Worm (Caenorhabditis elegans): ENCODE data around the gene srt-70.

srt-70 gene

ce11 chrV:5259448-5259847, at the start of gene srt-70:
TSS of gene srt-70 (minus strand) at chrV:5259548.
- no peak for TF ChIP-seq egl-18 (GFP tag; IDR thresholded peaks at IDR 0.05)
- TF ChIP-seq Y95B8A.8 (GFP tag; IDR thresholded peaks at IDR 0.05) = no peak
- no peak for TF ChIP-seq F33H1.4 (GFP tag; IDR thresholded peaks at IDR 0.05)
- TF ChIP-seq F39B2.1 (GFP tag; IDR thresholded peaks at IDR 0.05) = no peak
- TF ChIP-seq xnd-1 (tag; optimal IDR thresholded peaks at IDR 0.05) = no peak
- no peak for TF ChIP-seq let-607 (tag; optimal IDR thresholded peaks at IDR 0.05)
- no peak for TF ChIP-seq C06A6.2 (GFP tag; conservative IDR thresholded peaks at IDR 0.05)
- no peak for TF ChIP-seq pha-4 (tag; optimal IDR thresholded peaks at IDR 0.05)

ce11 chrV:5304366-5304765, 45.0 kb upstream of the srt-70 start:
- TF ChIP-seq K11D2.4 (GFP tag; IDR thresholded peaks at IDR 0.05) (no peak), C17E4.6 (GFP tag; IDR thresholded peaks at IDR 0.05) (no peak), ceh-58 (GFP tag; IDR thresholded peaks at IDR 0.05) (no peak), ZK185.1 (tag; optimal IDR thresholded peaks at IDR 0.05; ENCODE audit: poor library complexity, severe bottlenecking) (no peak), bed-1 (GFP tag; IDR thresholded peaks at IDR 0.05) (no peak), hsf-1 (GFP tag; IDR thresholded peaks at IDR 0.05) (no peak), lin-26 (GFP tag; IDR thresholded peaks at IDR 0.05) (no peak), Y53G8AR.9 (GFP tag; conservative IDR thresholded peaks at IDR 0.05) (no peak), snpc-4 (GFP tag; optimal IDR thresholded peaks at IDR 0.05) (no peak), snpc-4 (tag; optimal IDR thresholded peaks at IDR 0.05) (no peak), mes-4 (tag; optimal IDR thresholded peaks at IDR 0.05) (no peak), aptf-2 (GFP tag; conservative IDR thresholded peaks at IDR 0.05) (no peak), ztf-6 (GFP tag; IDR thresholded peaks at IDR 0.05) (no peak), lsl-1 (GFP tag; optimal IDR thresholded peaks at IDR 0.05) (no peak), B0019.2 (GFP tag; conservative IDR thresholded peaks at IDR 0.05) (no peak), F57C9.4 (tag; optimal IDR thresholded peaks at IDR 0.05) (no peak)

ce11 chrV:5303389-5303788, 44.0 kb upstream of the srt-70 start, which contains the start of gene ncx-2:
TSS of gene ncx-2 (plus strand) at chrV:5303689.
- TF ChIP-seq pha-4 (tag; optimal IDR thresholded peaks at IDR 0.05) = no peak
- no peak for TF ChIP-seq B0336.3 (GFP tag; IDR thresholded peaks at IDR 0.05)
- TF ChIP-seq fkh-3 (tag; optimal IDR thresholded peaks at IDR 0.05) = no peak
- no peak for TF ChIP-seq lin-40 (tag; optimal IDR thresholded peaks at IDR 0.05)
- no peak for TF ChIP-seq hmg-1.2 (GFP tag; IDR thresholded peaks at IDR 0.05)
- TF ChIP-seq D2030.7 (GFP tag; IDR thresholded peaks at IDR 0.05) = no peak
- no peak for TF ChIP-seq ekl-4 (GFP tag; IDR thresholded peaks at IDR 0.05)
- TF ChIP-seq ets-4 (GFP tag; optimal IDR thresholded peaks at IDR 0.05) = no peak
- no peak for TF ChIP-seq ceh-27 (GFP tag; optimal IDR thresholded peaks at IDR 0.05)
- no peak for TF ChIP-seq snpc-4 (GFP tag; optimal IDR thresholded peaks at IDR 0.05)
- TF ChIP-seq snpc-4 (tag; optimal IDR thresholded peaks at IDR 0.05) = no peak
- TF ChIP-seq snpc-1.3 (tag; optimal IDR thresholded peaks at IDR 0.05; ENCODE audit: insufficient read depth) = no peak
- no peak for TF ChIP-seq egl-44 (GFP tag; IDR thresholded peaks at IDR 0.05)

- TF ChIP-seq Y79H2A.3 (GFP tag; conservative IDR thresholded peaks at IDR 0.05) = no peak
- no peak for TF ChIP-seq zfh-2 (GFP tag; conservative IDR thresholded peaks at IDR 0.05)
- TF ChIP-seq D2030.7 (GFP tag; IDR thresholded peaks at IDR 0.05) = no peak
- TF ChIP-seq ceh-58 (GFP tag; IDR thresholded peaks at IDR 0.05) = no peak
- TF ChIP-seq snpc-4 (GFP tag; optimal IDR thresholded peaks at IDR 0.05) = no peak
- no peak for TF ChIP-seq snpc-4 (tag; optimal IDR thresholded peaks at IDR 0.05)
- TF ChIP-seq cebp-1 (GFP tag; IDR thresholded peaks at IDR 0.05) = no peak
- TF ChIP-seq cebp-1 (tag; optimal IDR thresholded peaks at IDR 0.05) = no peak
- no peak for TF ChIP-seq chd-7 (tag; optimal IDR thresholded peaks at IDR 0.05)
- TF ChIP-seq athp-1 (tag; optimal IDR thresholded peaks at IDR 0.05) = no peak
- no peak for TF ChIP-seq hmg-1.2 (GFP tag; IDR thresholded peaks at IDR 0.05)
- TF ChIP-seq F57A8.1 (GFP tag; optimal IDR thresholded peaks at IDR 0.05) = no peak
Observed at ce11 chrV:5301226-5301625, 41.9 kb upstream of the srt-70 start.

Measured in whole organism, young adult.